Worm (Caenorhabditis elegans) whole organism, L2 larva: ENCODE results near the gene F31A3.5.

Source experiments
- C34F6.9 ChIP-seq: fragments of 150-350 bp; optimal IDR thresholded peaks from 2 replicates; lab custom pipeline; 2014; ENCODE audit warnings: missing biosample characterization, missing genetic modification characterization
- F13H6.1 ChIP-seq: sonication (generic microtip); optimal IDR thresholded peaks from 2 replicates; lab custom pipeline; 2016; ENCODE audit warnings: missing genetic modification characterization, missing compliant biosample characterization
- R02D3.7 ChIP-seq: fragments of 150-350 bp; optimal IDR thresholded peaks from 2 replicates; lab custom pipeline; 2014; ENCODE audit warnings: missing biosample characterization, missing genetic modification characterization
- Y55F3AM.14 ChIP-seq: fragments of 200-800 bp; sonication (Bioruptor generic); optimal IDR thresholded peaks from 2 replicates; lab custom pipeline; 2018; ENCODE audit warnings: mild to moderate bottlenecking, missing genetic modification characterization, missing compliant biosample characterization
- ZK546.5 ChIP-seq: sonication (generic microtip); optimal IDR thresholded peaks from 2 replicates; lab custom pipeline; 2017; ENCODE audit warnings: missing biosample characterization, missing genetic modification characterization
- alr-1 ChIP-seq: fragments of 150-350 bp; optimal IDR thresholded peaks from 2 replicates; lab custom pipeline; 2014; ENCODE audit warnings: missing biosample characterization, missing genetic modification characterization
- aly-2 ChIP-seq: fragments of 150-350 bp; optimal IDR thresholded peaks from 2 replicates; lab custom pipeline; 2014; ENCODE audit warnings: missing biosample characterization, missing genetic modification characterization
- ama-1 ChIP-seq: fragments of 150-350 bp; optimal IDR thresholded peaks from 2 replicates; lab custom pipeline; 2018; ENCODE audit warnings: inconsistent platforms
- blmp-1 ChIP-seq: sonication (generic microtip); optimal IDR thresholded peaks from 2 replicates; lab custom pipeline; 2017; ENCODE audit warnings: missing genetic modification characterization, mild to moderate bottlenecking, missing compliant biosample characterization, antibody characterized with exemption, moderate library complexity; ENCODE audit not compliant: insufficient read depth
- ceh-16 ChIP-seq: fragments of 150-350 bp; optimal IDR thresholded peaks from 2 replicates; lab custom pipeline; 2014; ENCODE audit warnings: missing biosample characterization, missing genetic modification characterization
- ceh-82 ChIP-seq: fragments of 150-350 bp; optimal IDR thresholded peaks from 2 replicates; lab custom pipeline; 2014; ENCODE audit warnings: missing biosample characterization, missing genetic modification characterization
- crh-2 ChIP-seq: sonication (generic microtip); optimal IDR thresholded peaks from 2 replicates; lab custom pipeline; 2017; ENCODE audit warnings: missing biosample characterization, missing genetic modification characterization
- dmd-4 ChIP-seq: sonication (generic microtip); optimal IDR thresholded peaks from 2 replicates; lab custom pipeline; 2017; ENCODE audit warnings: missing biosample characterization, missing genetic modification characterization
- egl-27 ChIP-seq: sonication (generic microtip); optimal IDR thresholded peaks from 3 replicates; lab custom pipeline; 2017; ENCODE audit warnings: missing biosample characterization, missing genetic modification reagents, missing genetic modification characterization
- fos-1 ChIP-seq: fragments of 150-350 bp; optimal IDR thresholded peaks from 2 replicates; lab custom pipeline; 2014; ENCODE audit warnings: missing biosample characterization, missing genetic modification characterization
- gmeb-1 ChIP-seq: fragments of 150-350 bp; optimal IDR thresholded peaks from 2 replicates; lab custom pipeline; 2014; ENCODE audit warnings: missing biosample characterization, missing genetic modification characterization
- lin-11 ChIP-seq: fragments of 150-350 bp; sonication (generic microtip); optimal IDR thresholded peaks from 2 replicates; lab custom pipeline; 2014; ENCODE audit warnings: missing biosample characterization, missing genetic modification characterization, inconsistent platforms, mixed read lengths
- lin-13 ChIP-seq: fragments of 150-350 bp; optimal IDR thresholded peaks from 2 replicates; lab custom pipeline; 2014; ENCODE audit warnings: missing biosample characterization, missing genetic modification reagents, missing genetic modification characterization
- lin-39 ChIP-seq: fragments of 150-350 bp; optimal IDR thresholded peaks from 2 replicates; lab custom pipeline; 2014; ENCODE audit warnings: missing biosample characterization, missing genetic modification reagents, missing genetic modification characterization
- lsy-2 ChIP-seq, 2 experiments: fragments of 150-350 bp in 1 of 2; sonication (generic microtip) in 1 of 2; optimal IDR thresholded peaks; 2 replicates each; lab custom pipeline; 2014 to 2017; ENCODE audit warnings: missing biosample characterization in 2 of 2, missing genetic modification characterization in 2 of 2
- mbf-1 ChIP-seq: sonication (generic microtip); optimal IDR thresholded peaks from 2 replicates; lab custom pipeline; 2017; ENCODE audit warnings: missing biosample characterization, missing genetic modification characterization
- mdl-1 ChIP-seq, 2 experiments: fragments of 150-350 bp in 1 of 2; sonication (generic microtip) in 1 of 2; optimal IDR thresholded peaks; 2 replicates each; lab custom pipeline; 2017; ENCODE audit warnings: missing biosample characterization in 2 of 2, missing genetic modification characterization in 2 of 2
- nhr-10 ChIP-seq: sonication (generic microtip); optimal IDR thresholded peaks from 2 replicates; lab custom pipeline; 2017; ENCODE audit warnings: missing biosample characterization, missing genetic modification characterization
- nhr-12 ChIP-seq: fragments of 150-350 bp; optimal IDR thresholded peaks from 2 replicates; lab custom pipeline; 2014; ENCODE audit warnings: missing biosample characterization, missing genetic modification characterization
- nhr-129 ChIP-seq: fragments of 150-350 bp; optimal IDR thresholded peaks from 2 replicates; lab custom pipeline; 2014; ENCODE audit warnings: missing biosample characterization, missing genetic modification characterization
- nhr-21 ChIP-seq: fragments of 150-350 bp; optimal IDR thresholded peaks from 2 replicates; lab custom pipeline; 2014; ENCODE audit warnings: missing biosample characterization, missing genetic modification characterization
- nhr-23 ChIP-seq: fragments of 150-350 bp; optimal IDR thresholded peaks from 2 replicates; lab custom pipeline; 2014; ENCODE audit warnings: missing biosample characterization, missing genetic modification reagents, missing genetic modification characterization
- nhr-25 ChIP-seq: fragments of 150-350 bp; sonication (generic microtip); optimal IDR thresholded peaks from 3 replicates; lab custom pipeline; 2014; ENCODE audit warnings: missing biosample characterization, missing genetic modification characterization
- nhr-6 ChIP-seq: fragments of 150-350 bp; optimal IDR thresholded peaks from 2 replicates; lab custom pipeline; 2014; ENCODE audit warnings: missing biosample characterization, missing genetic modification characterization
- nhr-77 ChIP-seq: fragments of 150-350 bp; optimal IDR thresholded peaks from 2 replicates; lab custom pipeline; 2014; ENCODE audit warnings: missing biosample characterization, missing genetic modification characterization
- peb-1 ChIP-seq: fragments of 150-350 bp; optimal IDR thresholded peaks from 2 replicates; lab custom pipeline; 2014; ENCODE audit warnings: missing biosample characterization, missing genetic modification characterization
- sem-4 ChIP-seq: fragments of 150-350 bp; optimal IDR thresholded peaks from 2 replicates; lab custom pipeline; 2014; ENCODE audit warnings: missing biosample characterization, missing genetic modification reagents, missing genetic modification characterization
- skn-1 ChIP-seq: sonication (generic microtip); optimal IDR thresholded peaks from 2 replicates; lab custom pipeline; 2017; ENCODE audit warnings: missing biosample characterization, missing genetic modification characterization
- sma-3 ChIP-seq: sonication (generic microtip); optimal IDR thresholded peaks from 2 replicates; lab custom pipeline; 2016; ENCODE audit warnings: missing genetic modification reagents, missing genetic modification characterization, missing compliant biosample characterization
- sma-9 ChIP-seq, 2 experiments: fragments of 150-350 bp in 1 of 2; sonication (generic microtip) in 1 of 2; optimal IDR thresholded peaks; 2 replicates each; lab custom pipeline; 2014 to 2016; ENCODE audit warnings: missing genetic modification characterization in 2 of 2, mild to moderate bottlenecking in 1 of 2, missing biosample characterization in 1 of 2, missing compliant biosample characterization in 1 of 2, missing genetic modification reagents in 1 of 2, moderate library complexity in 1 of 2
- snpc-4 ChIP-seq: fragments of 150-350 bp; optimal IDR thresholded peaks from 2 replicates; lab custom pipeline; 2014; ENCODE audit warnings: missing biosample characterization, missing genetic modification characterization
- unc-39 ChIP-seq: fragments of 150-350 bp; optimal IDR thresholded peaks from 2 replicates; lab custom pipeline; 2014; ENCODE audit warnings: missing biosample characterization, missing genetic modification characterization
- unc-55 ChIP-seq: fragments of 150-350 bp; sonication (generic microtip); optimal IDR thresholded peaks from 3 replicates; lab custom pipeline; 2014; ENCODE audit warnings: missing biosample characterization, missing genetic modification reagents, missing genetic modification characterization
- unc-62 ChIP-seq: fragments of 150-350 bp; optimal IDR thresholded peaks from 2 replicates; lab custom pipeline; 2014; ENCODE audit warnings: missing biosample characterization, missing genetic modification reagents, missing genetic modification characterization
- zag-1 ChIP-seq: fragments of 150-350 bp; optimal IDR thresholded peaks from 2 replicates; lab custom pipeline; 2014; ENCODE audit warnings: missing biosample characterization, missing genetic modification characterization
- ztf-1 ChIP-seq: fragments of 200-800 bp; sonication (Bioruptor generic); conservative IDR thresholded peaks from 2 replicates; pipeline ENCODE4 v1.3.6; 2022; ENCODE audit warnings: missing genetic modification characterization, missing compliant biosample characterization
- ztf-11 ChIP-seq: sonication (generic microtip); optimal IDR thresholded peaks from 2 replicates; lab custom pipeline; 2017; ENCODE audit warnings: missing biosample characterization, missing genetic modification characterization
- ztf-4 ChIP-seq: fragments of 150-350 bp; optimal IDR thresholded peaks from 2 replicates; lab custom pipeline; 2014; ENCODE audit warnings: missing biosample characterization, missing genetic modification characterization

F31A3.5 gene

ce11 chrX:17509048-17509776, 54.2 kb downstream of the F31A3.5 start:
- TF ChIP-seq lin-39 (tag; lab: Kevin White, UChicago): no peak
- no peak for TF ChIP-seq nhr-129 (tag; lab: Kevin White, UChicago)
- no peak for TF ChIP-seq ceh-82 (tag; lab: Kevin White, UChicago)
- TF ChIP-seq crh-2: peak; percentile 56
- no peak for TF ChIP-seq ZK546.5 (tag; lab: Kevin White, UChicago)
- no peak for TF ChIP-seq unc-55
- no peak for TF ChIP-seq unc-39 (tag; lab: Kevin White, UChicago)
- TF ChIP-seq F13H6.1: no peak
- peak; percentile 79 for TF ChIP-seq sma-9 (GFP tag; optimal IDR thresholded peaks at IDR 0.05; lab: Kevin White, UChicago)
- no peak for TF ChIP-seq sma-9 (tag; optimal IDR thresholded peaks at IDR 0.05; lab: Kevin White, UChicago)
- TF ChIP-seq dmd-4 (tag; lab: Kevin White, UChicago): no peak
- no peak for TF ChIP-seq nhr-12 (tag; lab: Kevin White, UChicago)
- TF ChIP-seq nhr-21 (tag; lab: Kevin White, UChicago): no peak
- peak; percentile 2 for TF ChIP-seq sma-3 (GFP tag; lab: Kevin White, UChicago)
- no peak for TF ChIP-seq Y55F3AM.14 (GFP tag; lab: Kevin White, UChicago)
- TF ChIP-seq nhr-6 (tag; lab: Kevin White, UChicago): peak; percentile 8
- no peak for TF ChIP-seq sem-4 (tag; lab: Kevin White, UChicago)
- peak in 1 of 2 experiments; percentile 1 for TF ChIP-seq mdl-1 (tag; optimal IDR thresholded peaks at IDR 0.05; lab: Kevin White, UChicago)
- no peak for TF ChIP-seq blmp-1 (tag; lab: Kevin White, UChicago)
- TF ChIP-seq fos-1: peak; percentile 54
- no peak for TF ChIP-seq mbf-1 (tag; lab: Kevin White, UChicago)
- no peak for TF ChIP-seq lsy-2 (tag; optimal IDR thresholded peaks at IDR 0.05; lab: Kevin White, UChicago)
- TF ChIP-seq aly-2 (tag; lab: Kevin White, UChicago): no peak
- TF ChIP-seq ceh-16: no peak
- TF ChIP-seq nhr-25 (tag; lab: Kevin White, UChicago): peak; percentile 41
- no peak for TF ChIP-seq snpc-4 (tag; lab: Kevin White, UChicago)
- no peak for TF ChIP-seq lin-13 (GFP tag; lab: Kevin White, UChicago)
- TF ChIP-seq ama-1 (lab: Kevin White, UChicago): no peak
- no peak for TF ChIP-seq alr-1 (tag; lab: Kevin White, UChicago)

ce11 chrX:17508137-17508536, 55.3 kb downstream of the F31A3.5 start:
- TF ChIP-seq ceh-16 (no peak), peb-1 (no peak), alr-1 (tag; lab: Kevin White, UChicago) (no peak), unc-62 (GFP tag; lab: Kevin White, UChicago) (no peak), egl-27 (tag; lab: Kevin White, UChicago) (no peak), ztf-1 (GFP tag; lab: Robert Waterston, UW) (no peak), aly-2 (tag; lab: Kevin White, UChicago) (no peak), crh-2 (no peak), skn-1 (tag; lab: Kevin White, UChicago) (no peak)
- TF ChIP-seq, all 48 proteins: peak for 0

- TF ChIP-seq unc-55 (peak; percentile 91), nhr-21 (tag; lab: Kevin White, UChicago) (peak; percentile 71), crh-2 (peak; percentile 92), blmp-1 (tag; lab: Kevin White, UChicago) (peak; percentile 62), zag-1 (tag; lab: Kevin White, UChicago) (peak; percentile 90), nhr-129 (tag; lab: Kevin White, UChicago) (peak; percentile 92), lin-11 (tag; lab: Kevin White, UChicago) (peak; percentile 33), R02D3.7 (tag; lab: Kevin White, UChicago) (no peak), unc-39 (tag; lab: Kevin White, UChicago) (no peak), ceh-16 (peak; percentile 54), Y55F3AM.14 (GFP tag; lab: Kevin White, UChicago) (peak; percentile 86), sma-3 (GFP tag; lab: Kevin White, UChicago) (peak; percentile 77), nhr-10 (no peak), ztf-11 (tag; lab: Kevin White, UChicago) (no peak), sma-9 (GFP tag; optimal IDR thresholded peaks at IDR 0.05; lab: Kevin White, UChicago) (peak; percentile 100), sma-9 (tag; optimal IDR thresholded peaks at IDR 0.05; lab: Kevin White, UChicago) (peak; percentile 88), nhr-77 (tag; lab: Kevin White, UChicago) (peak; percentile 33), egl-27 (tag; lab: Kevin White, UChicago) (peak; percentile 92), ama-1 (lab: Kevin White, UChicago) (no peak), aly-2 (tag; lab: Kevin White, UChicago) (no peak), ztf-1 (GFP tag; lab: Robert Waterston, UW) (no peak), fos-1 (peak; percentile 66), nhr-12 (tag; lab: Kevin White, UChicago) (no peak), unc-62 (GFP tag; lab: Kevin White, UChicago) (no peak), ztf-4 (tag; lab: Kevin White, UChicago) (peak; percentile 54), lsy-2 (tag; optimal IDR thresholded peaks at IDR 0.05; lab: Kevin White, UChicago) (peak; percentile 39 to 84), F13H6.1 (peak; percentile 99), nhr-23 (tag; lab: Kevin White, UChicago) (no peak), C34F6.9 (peak; percentile 77), mdl-1 (tag; optimal IDR thresholded peaks at IDR 0.05; lab: Kevin White, UChicago) (peak; percentile 90 to 95), gmeb-1 (tag; lab: Kevin White, UChicago) (peak; percentile 71), dmd-4 (tag; lab: Kevin White, UChicago) (no peak), mbf-1 (tag; lab: Kevin White, UChicago) (no peak), ceh-82 (tag; lab: Kevin White, UChicago) (no peak)
Measured at ce11 chrX:17505547-17506181, 57.7 kb downstream of the F31A3.5 start.
